Worm (Caenorhabditis elegans) whole organism, late embryonic: ENCODE measurements around the gene T04F3.4.

Experiments
- C08G9.2 ChIP-seq: sonication (generic microtip); optimal IDR thresholded peaks from 2 replicates; lab custom pipeline; 2016; ENCODE audit warnings: mild to moderate bottlenecking, missing genetic modification characterization, moderate library complexity, missing compliant biosample characterization
- C38D4.7 ChIP-seq: fragments of 200-800 bp; sonication (Bioruptor generic); optimal IDR thresholded peaks from 2 replicates; lab custom pipeline; 2018; ENCODE audit warnings: mild to moderate bottlenecking, missing genetic modification characterization, moderate library complexity, missing compliant biosample characterization
- F13H6.1 ChIP-seq: sonication (generic microtip); optimal IDR thresholded peaks from 2 replicates; lab custom pipeline; 2016; ENCODE audit warnings: missing genetic modification characterization, missing compliant biosample characterization
- K09A11.1 ChIP-seq: sonication (generic microtip); optimal IDR thresholded peaks from 2 replicates; lab custom pipeline; 2017; ENCODE audit warnings: antibody characterized with exemption, mild to moderate bottlenecking, missing genetic modification characterization, missing compliant biosample characterization; ENCODE audit not compliant: insufficient read depth
- ceh-14 ChIP-seq: sonication (generic microtip); optimal IDR thresholded peaks from 2 replicates; lab custom pipeline; 2016; ENCODE audit warnings: missing genotype, missing genetic modification characterization, missing compliant biosample characterization
- ceh-34 ChIP-seq: sonication (generic microtip); optimal IDR thresholded peaks from 2 replicates; lab custom pipeline; 2016; ENCODE audit warnings: mild to moderate bottlenecking, missing genetic modification characterization, missing compliant biosample characterization
- ceh-48 ChIP-seq: sonication (generic microtip); optimal IDR thresholded peaks from 2 replicates; lab custom pipeline; 2016; ENCODE audit warnings: missing genetic modification characterization, inconsistent platforms, missing compliant biosample characterization
- ceh-6 ChIP-seq: fragments of 200-800 bp; sonication (Bioruptor generic); optimal IDR thresholded peaks from 2 replicates; lab custom pipeline; 2018; ENCODE audit warnings: mild to moderate bottlenecking, missing genetic modification characterization, missing compliant biosample characterization
- ceh-9 ChIP-seq: sonication (generic microtip); optimal IDR thresholded peaks from 2 replicates; lab custom pipeline; 2016; ENCODE audit warnings: mild to moderate bottlenecking, missing genetic modification characterization, inconsistent platforms, missing compliant biosample characterization
- che-1 ChIP-seq: sonication (generic microtip); optimal IDR thresholded peaks from 2 replicates; lab custom pipeline; 2016; ENCODE audit warnings: mild to moderate bottlenecking, missing genetic modification characterization, missing compliant biosample characterization
- dmd-4 ChIP-seq: sonication (generic microtip); optimal IDR thresholded peaks from 2 replicates; lab custom pipeline; 2016; ENCODE audit warnings: borderline replicate concordance, missing genetic modification characterization, missing compliant biosample characterization
- eyg-1 ChIP-seq: sonication (generic microtip); optimal IDR thresholded peaks from 2 replicates; lab custom pipeline; 2016; ENCODE audit warnings: missing genotype, missing genetic modification characterization, missing compliant biosample characterization
- fax-1 ChIP-seq: sonication (generic microtip); optimal IDR thresholded peaks from 2 replicates; lab custom pipeline; 2016; ENCODE audit warnings: missing genotype, missing genetic modification characterization, missing compliant biosample characterization
- hlh-15 ChIP-seq: sonication (generic microtip); optimal IDR thresholded peaks from 2 replicates; lab custom pipeline; 2016; ENCODE audit warnings: missing genetic modification characterization, missing compliant biosample characterization
- hlh-6 ChIP-seq: sonication (generic microtip); optimal IDR thresholded peaks from 2 replicates; lab custom pipeline; 2016; ENCODE audit warnings: missing genotype, missing genetic modification characterization, missing compliant biosample characterization
- hlh-8 ChIP-seq: sonication (generic microtip); optimal IDR thresholded peaks from 2 replicates; lab custom pipeline; 2016; ENCODE audit warnings: missing genotype, missing genetic modification characterization, missing compliant biosample characterization
- lim-6 ChIP-seq: sonication (generic microtip); optimal IDR thresholded peaks from 2 replicates; lab custom pipeline; 2016; ENCODE audit warnings: missing genetic modification characterization, missing compliant biosample characterization
- mec-3 ChIP-seq: sonication (generic microtip); optimal IDR thresholded peaks from 2 replicates; lab custom pipeline; 2016; ENCODE audit warnings: borderline replicate concordance, missing genetic modification characterization, missing compliant biosample characterization
- nfya-1 ChIP-seq: sonication (generic microtip); optimal IDR thresholded peaks from 2 replicates; lab custom pipeline; 2017; ENCODE audit warnings: missing genetic modification characterization, mild to moderate bottlenecking, missing compliant biosample characterization, antibody characterized with exemption, moderate library complexity
- nhr-11 ChIP-seq: fragments of 150-350 bp; optimal IDR thresholded peaks from 2 replicates; lab custom pipeline; 2014; ENCODE audit warnings: missing biosample characterization, missing genetic modification characterization
- npax-4 ChIP-seq: sonication (generic microtip); optimal IDR thresholded peaks from 2 replicates; lab custom pipeline; 2016; ENCODE audit warnings: missing genetic modification characterization, missing compliant biosample characterization
- pag-3 ChIP-seq: sonication (generic microtip); optimal IDR thresholded peaks from 2 replicates; lab custom pipeline; 2016; ENCODE audit warnings: missing compliant biosample characterization, missing genetic modification characterization, borderline replicate concordance
- pat-9 ChIP-seq: fragments of 200-800 bp; sonication (Bioruptor generic); optimal IDR thresholded peaks from 2 replicates; lab custom pipeline; 2018; ENCODE audit warnings: mild to moderate bottlenecking, missing genetic modification characterization, moderate library complexity, missing compliant biosample characterization
- pax-1 ChIP-seq: fragments of 150-350 bp; optimal IDR thresholded peaks from 2 replicates; lab custom pipeline; 2014; ENCODE audit warnings: missing biosample characterization, missing genetic modification characterization
- pha-4 ChIP-seq: fragments of 150-350 bp; optimal IDR thresholded peaks from 2 replicates; lab custom pipeline; 2018; ENCODE audit warnings: missing biosample characterization, missing genetic modification reagents, missing genetic modification characterization
- rnt-1 ChIP-seq: sonication (generic microtip); optimal IDR thresholded peaks from 2 replicates; lab custom pipeline; 2016; ENCODE audit warnings: missing genetic modification characterization, missing compliant biosample characterization
- sdc-2 ChIP-seq: sonication (generic microtip); optimal IDR thresholded peaks from 2 replicates; lab custom pipeline; 2016; ENCODE audit warnings: missing genotype, missing genetic modification characterization, missing compliant biosample characterization
- sox-2 ChIP-seq: fragments of 200-800 bp; sonication (Bioruptor generic); IDR thresholded peaks from 2 replicates; pipeline ENCODE4 v1.3.6; 2022; ENCODE audit warnings: missing genetic modification reagents, missing genetic modification characterization, missing compliant biosample characterization
- sox-4 ChIP-seq: sonication (generic microtip); optimal IDR thresholded peaks from 2 replicates; lab custom pipeline; 2017; ENCODE audit warnings: mild to moderate bottlenecking, missing genetic modification characterization, inconsistent platforms, missing compliant biosample characterization
- syd-9 ChIP-seq: sonication (generic microtip); optimal IDR thresholded peaks from 2 replicates; lab custom pipeline; 2016; ENCODE audit warnings: mild to moderate bottlenecking, missing genetic modification characterization, moderate library complexity, missing compliant biosample characterization
- tbx-2 ChIP-seq: sonication (generic microtip); optimal IDR thresholded peaks from 2 replicates; lab custom pipeline; 2016; ENCODE audit warnings: missing genetic modification characterization, missing compliant biosample characterization
- tbx-7 ChIP-seq: sonication (generic microtip); optimal IDR thresholded peaks from 2 replicates; lab custom pipeline; 2016; ENCODE audit warnings: missing genotype, missing genetic modification characterization, missing compliant biosample characterization
- ttx-3 ChIP-seq: sonication (generic microtip); optimal IDR thresholded peaks from 2 replicates; lab custom pipeline; 2016; ENCODE audit warnings: missing genetic modification reagents, missing genetic modification characterization, missing compliant biosample characterization
- unc-3 ChIP-seq, 2 experiments: fragments of 200-800 bp in 1 of 2; sonication (Bioruptor generic) in 1 of 2; sonication (generic microtip) in 1 of 2; conservative IDR thresholded peaks in 1 of 2; optimal IDR thresholded peaks in 1 of 2; 2 replicates each; pipeline versions ENCODE4 v1.3.6 to Lab custom; 2016 to 2022; ENCODE audit warnings: missing compliant biosample characterization in 2 of 2, missing genetic modification characterization in 2 of 2, missing genetic modification reagents in 1 of 2
- unc-55 ChIP-seq: sonication (generic microtip); optimal IDR thresholded peaks from 2 replicates; lab custom pipeline; 2017; ENCODE audit warnings: missing biosample characterization, missing genetic modification reagents, missing genetic modification characterization
- zip-5 ChIP-seq: sonication (generic microtip); optimal IDR thresholded peaks from 2 replicates; lab custom pipeline; 2016; ENCODE audit warnings: missing genetic modification characterization, missing compliant biosample characterization

Gene T04F3.4

DNA sequence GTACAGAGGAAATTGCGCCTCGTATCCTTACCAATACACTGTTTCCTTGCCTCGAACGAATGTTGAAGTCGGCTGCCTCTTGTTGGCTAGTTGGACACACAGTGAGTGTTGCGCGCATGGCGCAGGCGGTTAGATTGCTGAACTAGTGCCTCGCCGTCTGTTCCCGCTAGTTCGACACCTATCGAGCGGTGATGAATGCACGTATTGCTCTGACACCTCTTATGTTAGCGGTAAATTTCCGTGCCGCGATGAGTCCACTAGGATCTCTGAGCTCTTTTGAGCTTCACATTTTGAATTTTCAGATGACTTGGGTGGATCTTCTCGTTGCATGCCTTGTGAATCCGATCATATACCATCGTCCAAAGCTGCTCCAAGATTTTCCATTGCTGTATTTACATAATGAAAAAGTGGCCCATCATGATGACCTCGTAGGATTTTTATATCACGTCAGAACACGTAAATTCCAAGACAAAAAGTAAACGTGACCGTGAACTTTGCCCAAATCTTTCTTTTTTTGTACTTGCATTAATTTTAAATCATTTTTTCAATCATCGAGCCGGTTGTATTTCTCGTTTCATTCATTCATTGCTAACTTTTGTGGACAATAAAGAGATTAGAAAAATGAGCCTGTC is 20.1 kb upstream of the T04F3.4 start, which contains the start of gene F55A11.11 (continued):
- peak; percentile 85 for TF ChIP-seq hlh-8
- TF ChIP-seq sox-2 (GFP tag; lab: Robert Waterston, UW), result peak; percentile 89
- TF ChIP-seq lim-6 (tag; lab: Kevin White, UChicago), result peak; percentile 48
- no peak for TF ChIP-seq unc-55
- TF ChIP-seq unc-3 (GFP tag; conservative IDR thresholded peaks at IDR 0.05; lab: Robert Waterston, UW), result peak; percentile 93
- TF ChIP-seq unc-3 (tag; optimal IDR thresholded peaks at IDR 0.05; lab: Kevin White, UChicago), result peak; percentile 92
- TF ChIP-seq sox-4 (tag; lab: Kevin White, UChicago), result peak; percentile 97
- TF ChIP-seq tbx-2 (tag; lab: Kevin White, UChicago), result peak; percentile 94
- TF ChIP-seq pag-3 (tag; lab: Kevin White, UChicago), result peak; percentile 75
- TF ChIP-seq ceh-14 (tag; lab: Kevin White, UChicago), result peak; percentile 94
- TF ChIP-seq dmd-4 (tag; lab: Kevin White, UChicago), result peak; percentile 83
- TF ChIP-seq F13H6.1 (tag; lab: Kevin White, UChicago), result peak; percentile 87
- TF ChIP-seq hlh-15 (tag; lab: Kevin White, UChicago), result peak; percentile 90
- TF ChIP-seq fax-1 (tag; lab: Kevin White, UChicago), result peak; percentile 88
- TF ChIP-seq pax-1, result no peak
- TF ChIP-seq zip-5 (tag; lab: Kevin White, UChicago), result peak; percentile 79
- peak; percentile 95 for TF ChIP-seq che-1
- peak; percentile 80 for TF ChIP-seq mec-3 (tag; lab: Kevin White, UChicago)
- TF ChIP-seq nfya-1 (tag; lab: Kevin White, UChicago), result peak; percentile 81
- TF ChIP-seq npax-4 (tag; lab: Kevin White, UChicago), result peak; percentile 90
- peak; percentile 82 for TF ChIP-seq ttx-3
- peak; percentile 96 for TF ChIP-seq ceh-6 (GFP tag; lab: Kevin White, UChicago)
- TF ChIP-seq C38D4.7 (GFP tag; lab: Kevin White, UChicago), result peak; percentile 89
- peak; percentile 87 for TF ChIP-seq sdc-2 (tag; lab: Kevin White, UChicago)
- TF ChIP-seq rnt-1 (tag; lab: Kevin White, UChicago), result peak; percentile 92
- TF ChIP-seq eyg-1 (tag; lab: Kevin White, UChicago), result peak; percentile 89
- TF ChIP-seq K09A11.1 (tag; lab: Kevin White, UChicago), result peak; percentile 78
- TF ChIP-seq ceh-48 (tag; lab: Kevin White, UChicago), result peak; percentile 91
- no peak for TF ChIP-seq pha-4
- TF ChIP-seq nhr-11 (tag; lab: Kevin White, UChicago), result no peak
- peak; percentile 82 for TF ChIP-seq C08G9.2 (tag; lab: Kevin White, UChicago)
- peak; percentile 61 for TF ChIP-seq tbx-7 (tag; lab: Kevin White, UChicago)
- TF ChIP-seq ceh-9 (tag; lab: Kevin White, UChicago), result peak; percentile 88
- peak; percentile 93 for TF ChIP-seq hlh-6 (tag; lab: Kevin White, UChicago)
- TF ChIP-seq syd-9 (tag; lab: Kevin White, UChicago), result peak; percentile 95

DNA sequence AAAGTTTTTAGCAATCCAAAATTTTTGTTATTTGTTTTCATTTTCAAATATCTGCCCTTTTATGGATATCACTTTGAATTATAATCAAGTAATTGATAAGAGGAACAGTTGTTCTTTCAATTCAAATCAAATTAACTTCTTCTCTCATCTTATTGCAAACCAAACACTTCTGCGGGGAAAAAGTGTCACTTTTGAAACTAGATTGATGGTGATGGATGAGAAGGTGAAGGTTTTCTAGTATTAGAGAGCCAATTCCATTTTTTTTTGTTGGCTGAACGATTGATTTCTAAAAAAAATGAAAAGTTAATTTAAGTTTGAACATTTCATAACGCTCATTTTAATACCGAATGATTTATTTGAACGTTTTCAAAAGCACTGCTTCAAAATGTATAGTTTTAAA is 17.0 kb upstream of the T04F3.4 start:
- TF ChIP-seq zip-5 (tag; lab: Kevin White, UChicago) (no peak), unc-55 (peak; percentile 88), tbx-2 (tag; lab: Kevin White, UChicago) (no peak)
- TF ChIP-seq, all 69 proteins: peak for 1

DNA sequence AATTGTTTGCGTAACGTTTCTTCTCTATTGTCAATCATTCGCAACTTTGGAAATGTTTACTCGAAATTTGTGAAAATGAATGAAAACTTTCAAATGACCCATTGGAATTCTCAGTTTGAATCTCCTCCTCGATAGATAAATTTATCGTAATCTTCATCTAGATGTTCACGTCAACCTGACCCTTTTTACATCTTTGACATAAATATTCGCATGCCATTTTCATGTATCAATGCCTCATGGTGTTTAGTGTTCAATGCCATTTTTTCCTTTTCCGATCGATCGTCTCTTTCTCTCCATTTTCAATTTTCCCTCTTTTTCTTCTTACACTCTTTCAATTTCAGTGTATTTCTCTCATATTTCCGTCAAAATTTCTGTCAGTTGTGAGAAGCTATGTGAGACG is 16.5 kb upstream of the T04F3.4 start:
- no peak for TF ChIP-seq ceh-34 (tag; lab: Kevin White, UChicago)
- no peak for TF ChIP-seq sdc-2 (tag; lab: Kevin White, UChicago)
- TF ChIP-seq zip-5 (tag; lab: Kevin White, UChicago), result no peak
- TF ChIP-seq pat-9 (tag; lab: Kevin White, UChicago), result no peak
- TF ChIP-seq F13H6.1 (tag; lab: Kevin White, UChicago), result no peak
